Worm (Caenorhabditis elegans) whole organism, young adult: ENCODE measurements around the gene aly-2.

Experiments used
- B0019.2 ChIP-seq: fragments of 200-800 bp; sonication (Bioruptor generic); conservative IDR thresholded peaks from 2 replicates; pipeline ENCODE4 v1.3.6; 2022; ENCODE audit warnings: missing genetic modification reagents, missing genetic modification characterization, missing compliant biosample characterization
- B0336.3 ChIP-seq: fragments of 200-800 bp; sonication (Bioruptor generic); IDR thresholded peaks from 2 replicates; pipeline ENCODE4 v1.3.6; 2022; ENCODE audit warnings: missing genetic modification characterization, missing compliant biosample characterization
- C17E4.6 ChIP-seq: fragments of 200-800 bp; sonication (Bioruptor generic); IDR thresholded peaks from 2 replicates; pipeline ENCODE4 v1.3.6; 2022; ENCODE audit warnings: missing genetic modification reagents, missing genetic modification characterization, missing compliant biosample characterization
- F49E8.2 ChIP-seq: sonication (generic microtip); optimal IDR thresholded peaks from 3 replicates; lab custom pipeline; 2017; ENCODE audit warnings: missing genetic modification characterization, mild to moderate bottlenecking, missing compliant biosample characterization, antibody characterized with exemption, moderate library complexity; ENCODE audit not compliant: insufficient read depth
- F52B5.7 ChIP-seq: sonication (generic microtip); optimal IDR thresholded peaks from 2 replicates; lab custom pipeline; 2016; ENCODE audit warnings: mild to moderate bottlenecking, missing genetic modification characterization, missing compliant biosample characterization
- F55B11.4 ChIP-seq: sonication (generic microtip); optimal IDR thresholded peaks from 2 replicates; lab custom pipeline; 2016; ENCODE audit warnings: missing compliant biosample characterization, missing genetic modification characterization, borderline replicate concordance; ENCODE audit not compliant: insufficient read depth
- T26A5.8 ChIP-seq: sonication (generic microtip); optimal IDR thresholded peaks from 2 replicates; lab custom pipeline; 2016; ENCODE audit warnings: missing genetic modification characterization, missing compliant biosample characterization
- Y56A3A.18 ChIP-seq: fragments of 200-800 bp; sonication (Bioruptor generic); IDR thresholded peaks from 2 replicates; pipeline ENCODE4 v1.3.6; 2022; ENCODE audit warnings: missing genetic modification reagents, missing genetic modification characterization, missing compliant biosample characterization
- Y79H2A.3 ChIP-seq: fragments of 200-800 bp; sonication (Bioruptor generic); conservative IDR thresholded peaks from 2 replicates; pipeline ENCODE4 v1.3.6; 2022; ENCODE audit warnings: missing genetic modification reagents, missing genetic modification characterization, missing compliant biosample characterization
- Y95B8A.8 ChIP-seq: fragments of 200-800 bp; sonication (Bioruptor generic); IDR thresholded peaks from 2 replicates; pipeline ENCODE4 v1.3.6; 2022; ENCODE audit warnings: missing genetic modification reagents, missing genetic modification characterization, missing compliant biosample characterization
- attf-3 ChIP-seq: fragments of 200-800 bp; sonication (Bioruptor generic); conservative IDR thresholded peaks from 2 replicates; pipeline ENCODE4 v1.3.6; 2022; ENCODE audit warnings: missing genetic modification reagents, missing genetic modification characterization, missing compliant biosample characterization
- attf-5 ChIP-seq: fragments of 200-800 bp; sonication (Bioruptor generic); optimal IDR thresholded peaks from 2 replicates; lab custom pipeline; 2018; ENCODE audit warnings: mild to moderate bottlenecking, missing genetic modification characterization, missing compliant biosample characterization
- attf-6 ChIP-seq: fragments of 200-800 bp; sonication (Bioruptor generic); IDR thresholded peaks from 2 replicates; pipeline ENCODE4 v1.3.6; 2022; ENCODE audit warnings: missing genetic modification reagents, missing genetic modification characterization, missing compliant biosample characterization
- cebp-1 ChIP-seq, 2 experiments: fragments of 200-800 bp in 1 of 2; sonication (Bioruptor generic) in 1 of 2; sonication (generic microtip) in 1 of 2; IDR thresholded peaks in 1 of 2; optimal IDR thresholded peaks in 1 of 2; 2 replicates each; pipeline versions ENCODE4 v1.3.6 to Lab custom; 2017 to 2022; ENCODE audit warnings: missing compliant biosample characterization in 2 of 2, missing genetic modification characterization in 2 of 2, mild to moderate bottlenecking in 1 of 2, missing genetic modification reagents in 1 of 2, moderate library complexity in 1 of 2
- ceh-27 ChIP-seq: fragments of 200-800 bp; sonication (Bioruptor generic); optimal IDR thresholded peaks from 2 replicates; lab custom pipeline; 2018; ENCODE audit warnings: mild to moderate bottlenecking, missing genetic modification characterization, moderate library complexity, missing compliant biosample characterization
- chd-7 ChIP-seq: sonication (generic microtip); optimal IDR thresholded peaks from 2 replicates; lab custom pipeline; 2016; ENCODE audit warnings: mild to moderate bottlenecking, missing genetic modification characterization, moderate library complexity, missing compliant biosample characterization
- dpl-1 ChIP-seq: fragments of 150-350 bp; optimal IDR thresholded peaks from 2 replicates; lab custom pipeline; 2014; ENCODE audit warnings: missing biosample characterization, missing genetic modification reagents, missing genetic modification characterization
- ekl-4 ChIP-seq: fragments of 200-800 bp; sonication (Bioruptor generic); IDR thresholded peaks from 2 replicates; pipeline ENCODE4 v1.3.6; 2022; ENCODE audit warnings: missing genetic modification reagents, missing genetic modification characterization, missing compliant biosample characterization
- him-1 ChIP-seq: sonication (generic microtip); optimal IDR thresholded peaks from 2 replicates; lab custom pipeline; 2016; ENCODE audit warnings: missing genotype, missing genetic modification reagents, missing genetic modification characterization, missing compliant biosample characterization
- hlh-12 ChIP-seq: sonication (generic microtip); optimal IDR thresholded peaks from 2 replicates; lab custom pipeline; 2016; ENCODE audit warnings: missing genetic modification characterization, missing compliant biosample characterization
- hmg-1.2 ChIP-seq: fragments of 200-800 bp; sonication (Bioruptor generic); IDR thresholded peaks from 2 replicates; pipeline ENCODE4 v1.3.6; 2022; ENCODE audit warnings: missing genetic modification reagents, missing genetic modification characterization, missing compliant biosample characterization
- hsf-1 ChIP-seq: fragments of 200-800 bp; sonication (Bioruptor generic); IDR thresholded peaks from 2 replicates; pipeline ENCODE4 v1.3.6; 2022; ENCODE audit warnings: missing genetic modification reagents, missing genetic modification characterization, missing compliant biosample characterization
- let-607 ChIP-seq, 2 experiments: fragments of 200-800 bp in 1 of 2; sonication (Bioruptor generic) in 1 of 2; sonication (generic microtip) in 1 of 2; optimal IDR thresholded peaks; 2 replicates each; lab custom pipeline; 2016 to 2018; ENCODE audit warnings: mild to moderate bottlenecking in 2 of 2, missing compliant biosample characterization in 2 of 2, missing genetic modification characterization in 2 of 2, moderate library complexity in 2 of 2, missing genotype in 1 of 2
- lin-35 ChIP-seq, 3 experiments: fragments of 150-350 bp in 2 of 3; sonication (generic microtip) in 1 of 3; optimal IDR thresholded peaks; 2 replicates each; lab custom pipeline; 2014 to 2018; ENCODE audit warnings: missing biosample characterization in 3 of 3, missing genetic modification characterization in 3 of 3, missing genetic modification reagents in 3 of 3
- lin-54 ChIP-seq: fragments of 200-800 bp; sonication (Bioruptor generic); optimal IDR thresholded peaks from 2 replicates; lab custom pipeline; 2018; ENCODE audit warnings: mild to moderate bottlenecking, missing genetic modification characterization, missing compliant biosample characterization
- lsl-1 ChIP-seq: fragments of 200-800 bp; sonication (Bioruptor generic); optimal IDR thresholded peaks from 2 replicates; lab custom pipeline; 2018; ENCODE audit warnings: mild to moderate bottlenecking, missing genetic modification characterization, moderate library complexity, missing compliant biosample characterization
- madf-3 ChIP-seq: fragments of 200-800 bp; sonication (Bioruptor generic); IDR thresholded peaks from 2 replicates; pipeline ENCODE4 v1.3.6; 2022; ENCODE audit warnings: missing genetic modification reagents, missing genetic modification characterization, missing compliant biosample characterization
- madf-6 ChIP-seq: fragments of 200-800 bp; sonication (Bioruptor generic); IDR thresholded peaks from 2 replicates; pipeline ENCODE4 v1.3.6; 2022; ENCODE audit warnings: missing genetic modification reagents, missing genetic modification characterization, missing compliant biosample characterization
- madf-8 ChIP-seq: fragments of 200-800 bp; sonication (Bioruptor generic); conservative IDR thresholded peaks from 2 replicates; pipeline ENCODE4 v1.3.6; 2022; ENCODE audit warnings: missing genetic modification reagents, missing genetic modification characterization, missing compliant biosample characterization
- mcd-1 ChIP-seq: fragments of 200-800 bp; sonication (Bioruptor generic); IDR thresholded peaks from 2 replicates; pipeline ENCODE4 v1.3.6; 2022; ENCODE audit warnings: missing genetic modification reagents, missing genetic modification characterization, missing compliant biosample characterization
- mxl-1 ChIP-seq: sonication (generic microtip); optimal IDR thresholded peaks from 2 replicates; lab custom pipeline; 2016; ENCODE audit warnings: missing genetic modification characterization, missing compliant biosample characterization
- nfyb-1 ChIP-seq: fragments of 200-800 bp; sonication (Bioruptor generic); IDR thresholded peaks from 2 replicates; pipeline ENCODE4 v1.3.6; 2022; ENCODE audit warnings: missing genetic modification reagents, missing genetic modification characterization, missing compliant biosample characterization
- pha-4 ChIP-seq: fragments of 150-350 bp; sonication (generic microtip); optimal IDR thresholded peaks from 2 replicates; lab custom pipeline; 2014; ENCODE audit warnings: missing biosample characterization, missing genetic modification reagents, missing genetic modification characterization
- rcor-1 ChIP-seq: fragments of 200-800 bp; sonication (Bioruptor generic); IDR thresholded peaks from 2 replicates; pipeline ENCODE4 v1.3.6; 2022; ENCODE audit warnings: missing genetic modification reagents, missing genetic modification characterization, missing compliant biosample characterization
- snpc-1.1 ChIP-seq: sonication (generic microtip); optimal IDR thresholded peaks from 2 replicates; lab custom pipeline; 2017; ENCODE audit warnings: missing genetic modification characterization, mild to moderate bottlenecking, missing compliant biosample characterization, antibody characterized with exemption, moderate library complexity, missing genotype, missing genetic modification reagents; ENCODE audit not compliant: insufficient read depth
- snpc-1.3 ChIP-seq: sonication (generic microtip); optimal IDR thresholded peaks from 2 replicates; lab custom pipeline; 2017; ENCODE audit warnings: missing genetic modification characterization, mild to moderate bottlenecking, missing compliant biosample characterization, antibody characterized with exemption, moderate library complexity, missing genotype, missing genetic modification reagents; ENCODE audit not compliant: insufficient read depth
- snpc-3.4 ChIP-seq: sonication (generic microtip); optimal IDR thresholded peaks from 2 replicates; lab custom pipeline; 2017; ENCODE audit warnings: missing genetic modification characterization, mild to moderate bottlenecking, missing compliant biosample characterization, antibody characterized with exemption, moderate library complexity, missing genotype, missing genetic modification reagents
- snpc-4 ChIP-seq, 5 experiments: fragments of 150-350 bp in 1 of 5; sonication (generic microtip) in 4 of 5; optimal IDR thresholded peaks; 2 replicates each; lab custom pipeline; 2014 to 2018; ENCODE audit warnings: missing genetic modification characterization in 5 of 5, missing biosample characterization in 3 of 5, antibody characterized with exemption in 2 of 5, mild to moderate bottlenecking in 2 of 5, missing compliant biosample characterization in 2 of 5, missing genotype in 2 of 5, moderate library complexity in 2 of 5, missing genetic modification reagents in 1 of 5
- tbp1 ChIP-seq: fragments of 200-800 bp; sonication (Bioruptor generic); optimal IDR thresholded peaks from 2 replicates; lab custom pipeline; 2018; ENCODE audit warnings: mild to moderate bottlenecking, missing genetic modification characterization, missing compliant biosample characterization
- tlf-1 ChIP-seq: fragments of 200-800 bp; sonication (Bioruptor generic); optimal IDR thresholded peaks from 2 replicates; lab custom pipeline; 2018; ENCODE audit warnings: mild to moderate bottlenecking, missing genetic modification characterization, missing compliant biosample characterization
- unc-130 ChIP-seq: sonication (generic microtip); optimal IDR thresholded peaks from 2 replicates; lab custom pipeline; 2016; ENCODE audit warnings: missing genetic modification reagents, missing genetic modification characterization, missing compliant biosample characterization
- xnd-1 ChIP-seq: sonication (generic microtip); optimal IDR thresholded peaks from 2 replicates; lab custom pipeline; 2016; ENCODE audit warnings: missing genotype, missing genetic modification reagents, missing genetic modification characterization, missing compliant biosample characterization
- zim-3 ChIP-seq: sonication (generic microtip); optimal IDR thresholded peaks from 2 replicates; lab custom pipeline; 2017; ENCODE audit warnings: mild to moderate bottlenecking, missing genetic modification characterization, moderate library complexity, missing compliant biosample characterization
- ztf-6 ChIP-seq: fragments of 200-800 bp; sonication (Bioruptor generic); IDR thresholded peaks from 2 replicates; pipeline ENCODE4 v1.3.6; 2022; ENCODE audit warnings: missing genetic modification reagents, missing genetic modification characterization, missing compliant biosample characterization

Gene aly-2

DNA sequence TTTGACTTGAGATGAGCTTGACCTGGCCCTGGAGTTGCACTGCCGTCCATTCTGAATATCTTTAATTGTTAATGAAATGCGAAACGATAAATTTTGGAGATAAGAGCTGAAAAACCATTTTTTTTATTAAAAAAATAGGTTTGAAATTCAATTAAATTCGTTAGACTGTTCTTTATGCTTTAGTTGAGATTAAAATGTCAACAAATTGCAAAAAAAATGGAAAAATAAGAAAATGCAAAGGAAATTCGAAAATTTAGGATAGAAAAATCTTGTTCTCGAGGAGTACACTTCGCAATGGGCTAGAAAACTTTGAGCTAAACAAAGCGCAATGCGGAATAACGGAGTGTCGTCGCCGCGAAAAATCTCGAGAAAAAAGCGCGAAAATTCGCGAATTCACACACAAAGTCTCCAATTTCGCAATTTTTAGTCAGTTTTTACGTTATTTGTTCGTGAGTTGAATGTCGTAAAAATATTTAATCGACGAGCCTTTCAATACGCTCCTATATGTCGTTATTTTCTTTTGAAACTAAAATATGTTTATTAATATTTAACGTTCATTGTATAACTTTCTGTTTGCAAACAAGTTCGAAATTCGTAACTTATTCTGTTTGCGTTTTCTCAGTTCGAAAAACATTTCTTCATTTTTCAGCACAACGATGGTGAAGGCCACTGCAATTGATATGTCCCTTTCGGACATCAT lies at the start of gene aly-2, which contains the start of gene rpb-12:
Gene aly-2, plus strand, starts transcription at position 650 of the 700 bp plus-strand sequence.
Gene rpb-12, minus strand, starts transcription at position 51 of the 700 bp plus-strand sequence.
- TF ChIP-seq C17E4.6 (peak; percentile 50; the same call in 1 of the 2 replicates), attf-3 (GFP tag; lab: Robert Waterston, UW) (peak; percentile 100), Y56A3A.18 (no peak), cebp-1 (GFP tag; IDR thresholded peaks at IDR 0.05; lab: Robert Waterston, UW) (peak; percentile 82), cebp-1 (tag; optimal IDR thresholded peaks at IDR 0.05; lab: Kevin White, UChicago) (peak; percentile 93), let-607 (tag; optimal IDR thresholded peaks at IDR 0.05; lab: Kevin White, UChicago) (no peak), lin-54 (peak; percentile 81), xnd-1 (peak; percentile 88), hsf-1 (peak; percentile 82), tlf-1 (GFP tag; lab: Kevin White, UChicago) (peak; percentile 61), hlh-12 (tag; lab: Kevin White, UChicago) (no peak), madf-6 (GFP tag; lab: Robert Waterston, UW) (peak; percentile 97), hmg-1.2 (peak; percentile 59), snpc-4 (GFP tag; optimal IDR thresholded peaks at IDR 0.05; lab: Kevin White, UChicago) (peak; percentile 79), snpc-4 (tag; optimal IDR thresholded peaks at IDR 0.05; lab: Kevin White, UChicago) (peak; percentile 61 to 80 (median 64)), snpc-1.3 (peak; percentile 50), F52B5.7 (tag; lab: Kevin White, UChicago) (no peak), tbp1 (GFP tag; lab: Kevin White, UChicago) (peak; percentile 58), unc-130 (GFP tag; lab: Kevin White, UChicago) (peak; percentile 65), ztf-6 (GFP tag; lab: Robert Waterston, UW) (no peak), ekl-4 (GFP tag; lab: Robert Waterston, UW) (peak; percentile 67; the same call in 1 of the 2 replicates), chd-7 (tag; lab: Kevin White, UChicago) (no peak), snpc-3.4 (tag; lab: Kevin White, UChicago) (peak; percentile 91), dpl-1 (GFP tag; lab: Kevin White, UChicago) (peak; percentile 88), zim-3 (tag; lab: Kevin White, UChicago) (no peak), attf-6 (peak; percentile 83), lin-35 (GFP tag; optimal IDR thresholded peaks at IDR 0.05; lab: Kevin White, UChicago) (peak in 1 of 3 experiments; percentile 66), mxl-1 (tag; lab: Kevin White, UChicago) (no peak), rcor-1 (GFP tag; lab: Robert Waterston, UW) (peak; percentile 82), F55B11.4 (tag; lab: Kevin White, UChicago) (no peak), him-1 (tag; lab: Kevin White, UChicago) (peak; percentile 75), mcd-1 (GFP tag; lab: Robert Waterston, UW) (peak; percentile 66), Y79H2A.3 (GFP tag; lab: Robert Waterston, UW) (0 out of 2 replicates have a peak, but pooled peaks have one; percentile 23), ceh-27 (GFP tag; lab: Kevin White, UChicago) (peak; percentile 23), B0336.3 (peak; percentile 74), nfyb-1 (no peak), B0019.2 (GFP tag; lab: Robert Waterston, UW) (peak; percentile 78), Y95B8A.8 (GFP tag; lab: Robert Waterston, UW) (peak; percentile 55; the same call in 1 of the 2 replicates), T26A5.8 (tag; lab: Kevin White, UChicago) (no peak), F49E8.2 (tag; lab: Kevin White, UChicago) (peak; percentile 64), pha-4 (no peak), madf-3 (GFP tag; lab: Robert Waterston, UW) (0 out of 2 replicates have a peak, but pooled peaks have one; percentile 24), lsl-1 (GFP tag; lab: Kevin White, UChicago) (peak; percentile 68), attf-5 (peak; percentile 54), madf-8 (GFP tag; lab: Robert Waterston, UW) (peak; percentile 91), snpc-1.1 (peak; percentile 59)
